Worm (Caenorhabditis elegans) whole organism, young adult: ENCODE results near the gene tag-153.

Experiments
- B0019.2 ChIP-seq: fragments of 200-800 bp; sonication (Bioruptor generic); conservative IDR thresholded peaks from 2 replicates; pipeline ENCODE4 v1.3.6; 2022; ENCODE audit warnings: missing genetic modification reagents, missing genetic modification characterization, missing compliant biosample characterization
- C17E4.6 ChIP-seq: fragments of 200-800 bp; sonication (Bioruptor generic); IDR thresholded peaks from 2 replicates; pipeline ENCODE4 v1.3.6; 2022; ENCODE audit warnings: missing genetic modification reagents, missing genetic modification characterization, missing compliant biosample characterization
- F33H1.4 ChIP-seq: fragments of 200-800 bp; sonication (Bioruptor generic); IDR thresholded peaks from 2 replicates; pipeline ENCODE4 v1.3.6; 2022; ENCODE audit warnings: missing genetic modification reagents, missing genetic modification characterization, missing compliant biosample characterization
- F37B4.10 ChIP-seq: fragments of 200-800 bp; sonication (Bioruptor generic); IDR thresholded peaks from 2 replicates; pipeline ENCODE4 v1.3.6; 2022; ENCODE audit warnings: missing genetic modification characterization, missing compliant biosample characterization
- F52B5.7 ChIP-seq: sonication (generic microtip); optimal IDR thresholded peaks from 2 replicates; lab custom pipeline; 2016; ENCODE audit warnings: mild to moderate bottlenecking, missing genetic modification characterization, missing compliant biosample characterization
- F55B11.4 ChIP-seq: sonication (generic microtip); optimal IDR thresholded peaks from 2 replicates; lab custom pipeline; 2016; ENCODE audit warnings: missing compliant biosample characterization, missing genetic modification characterization, borderline replicate concordance; ENCODE audit not compliant: insufficient read depth
- K12H6.12 ChIP-seq: fragments of 200-800 bp; sonication (Bioruptor generic); optimal IDR thresholded peaks from 2 replicates; lab custom pipeline; 2018; ENCODE audit warnings: mild to moderate bottlenecking, missing genetic modification characterization, missing compliant biosample characterization
- Y67H2A.10 ChIP-seq: fragments of 200-800 bp; sonication (Bioruptor generic); conservative IDR thresholded peaks from 2 replicates; pipeline ENCODE4 v1.3.6; 2022; ENCODE audit warnings: missing genetic modification reagents, missing genetic modification characterization, missing compliant biosample characterization
- Y79H2A.3 ChIP-seq: fragments of 200-800 bp; sonication (Bioruptor generic); conservative IDR thresholded peaks from 2 replicates; pipeline ENCODE4 v1.3.6; 2022; ENCODE audit warnings: missing genetic modification reagents, missing genetic modification characterization, missing compliant biosample characterization
- Y95B8A.8 ChIP-seq: fragments of 200-800 bp; sonication (Bioruptor generic); IDR thresholded peaks from 2 replicates; pipeline ENCODE4 v1.3.6; 2022; ENCODE audit warnings: missing genetic modification reagents, missing genetic modification characterization, missing compliant biosample characterization
- akir-1 ChIP-seq: fragments of 200-800 bp; sonication (Bioruptor generic); optimal IDR thresholded peaks from 2 replicates; lab custom pipeline; 2018; ENCODE audit warnings: mild to moderate bottlenecking, missing genetic modification characterization, moderate library complexity, missing compliant biosample characterization
- ama-1 ChIP-seq, 3 experiments: fragments of 150-350 bp in 1 of 3; sonication (generic microtip) in 2 of 3; optimal IDR thresholded peaks; 2 replicates each; lab custom pipeline; 2014 to 2018; ENCODE audit warnings: missing biosample characterization in 2 of 3, missing genetic modification characterization in 2 of 3, missing genetic modification reagents in 2 of 3
- aptf-3 ChIP-seq: fragments of 200-800 bp; sonication (Bioruptor generic); IDR thresholded peaks from 2 replicates; pipeline ENCODE4 v1.3.6; 2022; ENCODE audit warnings: missing genetic modification characterization, missing compliant biosample characterization
- athp-1 ChIP-seq: sonication (generic microtip); optimal IDR thresholded peaks from 2 replicates; lab custom pipeline; 2017; ENCODE audit warnings: mild to moderate bottlenecking, missing genetic modification characterization, missing compliant biosample characterization
- cebp-1 ChIP-seq, 2 experiments: fragments of 200-800 bp in 1 of 2; sonication (Bioruptor generic) in 1 of 2; sonication (generic microtip) in 1 of 2; IDR thresholded peaks in 1 of 2; optimal IDR thresholded peaks in 1 of 2; 2 replicates each; pipeline versions ENCODE4 v1.3.6 to Lab custom; 2017 to 2022; ENCODE audit warnings: missing compliant biosample characterization in 2 of 2, missing genetic modification characterization in 2 of 2, mild to moderate bottlenecking in 1 of 2, missing genetic modification reagents in 1 of 2, moderate library complexity in 1 of 2
- ceh-58 ChIP-seq: fragments of 200-800 bp; sonication (Bioruptor generic); IDR thresholded peaks from 2 replicates; pipeline ENCODE4 v1.3.6; 2022; ENCODE audit warnings: missing genetic modification characterization, missing compliant biosample characterization
- ceh-79 ChIP-seq: sonication (generic microtip); optimal IDR thresholded peaks from 2 replicates; lab custom pipeline; 2017; ENCODE audit warnings: mild to moderate bottlenecking, missing genetic modification characterization, missing compliant biosample characterization
- dpff-1 ChIP-seq: sonication (generic microtip); optimal IDR thresholded peaks from 2 replicates; lab custom pipeline; 2017; ENCODE audit warnings: mild to moderate bottlenecking, missing genetic modification characterization, missing compliant biosample characterization
- gei-17 ChIP-seq: fragments of 200-800 bp; sonication (Bioruptor generic); optimal IDR thresholded peaks from 2 replicates; lab custom pipeline; 2018; ENCODE audit warnings: mild to moderate bottlenecking, missing genetic modification characterization, missing compliant biosample characterization
- him-1 ChIP-seq: sonication (generic microtip); optimal IDR thresholded peaks from 2 replicates; lab custom pipeline; 2016; ENCODE audit warnings: missing genotype, missing genetic modification reagents, missing genetic modification characterization, missing compliant biosample characterization
- hlh-12 ChIP-seq: sonication (generic microtip); optimal IDR thresholded peaks from 2 replicates; lab custom pipeline; 2016; ENCODE audit warnings: missing genetic modification characterization, missing compliant biosample characterization
- hlh-26 ChIP-seq: fragments of 200-800 bp; sonication (Bioruptor generic); conservative IDR thresholded peaks from 2 replicates; pipeline ENCODE4 v1.3.6; 2022; ENCODE audit warnings: missing genetic modification reagents, missing genetic modification characterization, missing compliant biosample characterization
- hmg-20 ChIP-seq: fragments of 200-800 bp; sonication (Bioruptor generic); IDR thresholded peaks from 2 replicates; pipeline ENCODE4 v1.3.6; 2022; ENCODE audit warnings: missing genetic modification reagents, missing genetic modification characterization, missing compliant biosample characterization
- hsf-1 ChIP-seq: fragments of 200-800 bp; sonication (Bioruptor generic); IDR thresholded peaks from 2 replicates; pipeline ENCODE4 v1.3.6; 2022; ENCODE audit warnings: missing genetic modification reagents, missing genetic modification characterization, missing compliant biosample characterization
- let-607 ChIP-seq, 2 experiments: fragments of 200-800 bp in 1 of 2; sonication (Bioruptor generic) in 1 of 2; sonication (generic microtip) in 1 of 2; optimal IDR thresholded peaks; 2 replicates each; lab custom pipeline; 2016 to 2018; ENCODE audit warnings: mild to moderate bottlenecking in 2 of 2, missing compliant biosample characterization in 2 of 2, missing genetic modification characterization in 2 of 2, moderate library complexity in 2 of 2, missing genotype in 1 of 2
- lin-26 ChIP-seq: fragments of 200-800 bp; sonication (Bioruptor generic); IDR thresholded peaks from 2 replicates; pipeline ENCODE4 v1.3.6; 2022; ENCODE audit warnings: missing genetic modification reagents, missing genetic modification characterization, missing compliant biosample characterization
- lir-1 ChIP-seq: fragments of 200-800 bp; sonication (Bioruptor generic); conservative IDR thresholded peaks from 2 replicates; pipeline ENCODE4 v1.3.6; 2022; ENCODE audit warnings: missing genetic modification reagents, missing genetic modification characterization, missing compliant biosample characterization
- lsl-1 ChIP-seq: fragments of 200-800 bp; sonication (Bioruptor generic); optimal IDR thresholded peaks from 2 replicates; lab custom pipeline; 2018; ENCODE audit warnings: mild to moderate bottlenecking, missing genetic modification characterization, moderate library complexity, missing compliant biosample characterization
- madf-6 ChIP-seq: fragments of 200-800 bp; sonication (Bioruptor generic); IDR thresholded peaks from 2 replicates; pipeline ENCODE4 v1.3.6; 2022; ENCODE audit warnings: missing genetic modification reagents, missing genetic modification characterization, missing compliant biosample characterization
- nfya-1 ChIP-seq: sonication (generic microtip); optimal IDR thresholded peaks from 2 replicates; lab custom pipeline; 2017; ENCODE audit warnings: antibody characterized with exemption, missing compliant biosample characterization, missing genetic modification characterization, borderline replicate concordance; ENCODE audit not compliant: insufficient read depth
- nfya-2 ChIP-seq: fragments of 200-800 bp; sonication (Bioruptor generic); IDR thresholded peaks from 2 replicates; pipeline ENCODE4 v1.3.6; 2022; ENCODE audit warnings: missing genetic modification reagents, missing genetic modification characterization, missing compliant biosample characterization
- nhr-80 ChIP-seq: sonication (generic microtip); optimal IDR thresholded peaks from 2 replicates; lab custom pipeline; 2016; ENCODE audit warnings: missing genetic modification characterization, missing compliant biosample characterization
- pha-4 ChIP-seq: fragments of 150-350 bp; sonication (generic microtip); optimal IDR thresholded peaks from 2 replicates; lab custom pipeline; 2014; ENCODE audit warnings: missing biosample characterization, missing genetic modification reagents, missing genetic modification characterization
- rpc-1 ChIP-seq, 2 experiments: fragments of 150-350 bp in 1 of 2; sonication (generic microtip) in 1 of 2; optimal IDR thresholded peaks; 2 replicates each; lab custom pipeline; 2014 to 2018; ENCODE audit warnings: missing biosample characterization in 1 of 2, missing genetic modification characterization in 1 of 2, missing genetic modification reagents in 1 of 2, missing genotype in 1 of 2
- sdz-38 ChIP-seq: sonication (generic microtip); optimal IDR thresholded peaks from 2 replicates; lab custom pipeline; 2016; ENCODE audit warnings: missing genotype, missing genetic modification characterization, missing compliant biosample characterization
- snpc-4 ChIP-seq, 5 experiments: fragments of 150-350 bp in 1 of 5; sonication (generic microtip) in 4 of 5; optimal IDR thresholded peaks; 2 replicates each; lab custom pipeline; 2014 to 2018; ENCODE audit warnings: missing genetic modification characterization in 5 of 5, missing biosample characterization in 3 of 5, antibody characterized with exemption in 2 of 5, mild to moderate bottlenecking in 2 of 5, missing compliant biosample characterization in 2 of 5, missing genotype in 2 of 5, moderate library complexity in 2 of 5, missing genetic modification reagents in 1 of 5
- somi-1 ChIP-seq: fragments of 200-800 bp; sonication (Bioruptor generic); optimal IDR thresholded peaks from 2 replicates; lab custom pipeline; 2018; ENCODE audit warnings: mild to moderate bottlenecking, missing genetic modification characterization, missing compliant biosample characterization
- tlf-1 ChIP-seq: fragments of 200-800 bp; sonication (Bioruptor generic); optimal IDR thresholded peaks from 2 replicates; lab custom pipeline; 2018; ENCODE audit warnings: mild to moderate bottlenecking, missing genetic modification characterization, missing compliant biosample characterization
- xnd-1 ChIP-seq: sonication (generic microtip); optimal IDR thresholded peaks from 2 replicates; lab custom pipeline; 2016; ENCODE audit warnings: missing genotype, missing genetic modification reagents, missing genetic modification characterization, missing compliant biosample characterization
- ztf-22 ChIP-seq: fragments of 200-800 bp; sonication (Bioruptor generic); optimal IDR thresholded peaks from 2 replicates; lab custom pipeline; 2018; ENCODE audit warnings: mild to moderate bottlenecking, missing genetic modification characterization, moderate library complexity, missing compliant biosample characterization
- ztf-26 ChIP-seq: sonication (generic microtip); optimal IDR thresholded peaks from 2 replicates; lab custom pipeline; 2017; ENCODE audit warnings: missing genetic modification characterization, missing compliant biosample characterization

tag-153 gene

DNA sequence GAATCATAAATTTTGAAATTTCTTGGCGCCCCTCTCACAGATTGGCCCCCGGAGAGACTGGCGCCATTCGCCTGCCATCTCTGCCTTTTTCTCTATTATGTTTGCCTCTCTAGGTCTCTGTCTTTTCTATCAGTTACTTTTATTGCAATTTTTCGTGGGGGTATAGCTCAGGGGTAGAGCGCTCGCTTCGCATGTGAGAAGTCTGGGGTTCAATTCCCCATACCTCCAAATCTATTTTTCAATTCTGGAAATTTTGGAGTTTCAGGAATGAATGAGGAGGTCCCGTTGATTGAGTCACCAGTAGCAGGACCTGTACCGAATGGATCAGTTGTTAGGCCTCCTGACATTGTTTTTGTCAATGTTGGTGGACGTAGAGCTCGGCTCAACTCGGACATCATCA is 4.8 kb upstream of the tag-153 start, which contains the start of gene kvs-3 (continued):
- TF ChIP-seq dpff-1 (tag; lab: Kevin White, UChicago): peak; percentile 44
- peak; percentile 74; the same call in 1 of the 2 replicates for TF ChIP-seq hsf-1
- no peak for TF ChIP-seq aptf-3 (GFP tag; lab: Robert Waterston, UW)
- TF ChIP-seq hlh-26 (GFP tag; lab: Robert Waterston, UW): no peak
- no peak for TF ChIP-seq tlf-1 (GFP tag; lab: Kevin White, UChicago)
- 0 out of 2 replicates have a peak, but pooled peaks have one; percentile 39 for TF ChIP-seq hmg-20 (GFP tag; lab: Robert Waterston, UW)

DNA sequence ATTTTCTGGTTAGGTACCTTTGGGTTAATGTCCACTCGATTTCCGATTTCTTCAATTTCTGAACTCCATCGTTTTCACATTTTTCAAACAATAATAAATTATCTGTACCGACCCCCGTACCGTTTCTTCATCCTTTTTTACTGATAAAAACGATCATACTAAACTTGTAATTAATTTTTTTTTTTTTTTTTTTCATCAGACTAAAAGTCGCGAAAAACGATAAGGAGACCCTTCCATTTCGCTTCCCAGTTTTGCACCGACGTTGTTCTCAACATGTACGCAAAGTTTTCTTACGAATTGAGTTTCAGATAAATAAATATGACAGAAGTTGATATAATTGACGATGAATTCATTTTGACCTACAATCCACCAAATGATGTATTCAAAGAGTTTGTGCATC is 1.7 kb upstream of the tag-153 start, which contains the start of gene F44A2.7:
Gene F44A2.7, plus strand, starts transcription at position 301 of the 400 bp plus-strand sequence.
- no peak for TF ChIP-seq xnd-1
- TF ChIP-seq nhr-80: peak; percentile 33

DNA sequence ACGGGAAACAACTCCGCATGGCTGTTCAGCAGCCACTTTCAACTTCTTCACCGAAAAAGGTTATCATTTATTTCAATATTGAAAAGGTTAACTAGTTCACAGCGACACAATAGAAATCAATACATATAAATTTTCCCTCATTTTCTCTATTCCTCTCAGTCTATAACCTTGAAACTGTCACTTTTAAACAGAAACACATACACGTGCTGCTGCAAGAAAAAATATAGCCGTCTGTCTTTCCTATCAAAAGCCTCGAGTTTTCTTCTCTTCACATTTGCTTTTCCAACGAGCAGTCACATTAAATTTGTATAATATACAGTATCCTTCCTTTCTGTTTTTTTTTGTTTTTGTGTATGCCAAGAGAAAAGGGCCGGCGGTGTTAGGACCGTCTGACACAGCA is 1.3 kb downstream of the tag-153 start:
- no peak for TF ChIP-seq rpc-1 (optimal IDR thresholded peaks at IDR 0.05; lab: Kevin White, UChicago)
- no peak for TF ChIP-seq rpc-1 (tag; optimal IDR thresholded peaks at IDR 0.05; lab: Kevin White, UChicago)
- peak; percentile 54 for TF ChIP-seq nhr-80
- TF ChIP-seq, all 124 proteins: peak for 1

DNA sequence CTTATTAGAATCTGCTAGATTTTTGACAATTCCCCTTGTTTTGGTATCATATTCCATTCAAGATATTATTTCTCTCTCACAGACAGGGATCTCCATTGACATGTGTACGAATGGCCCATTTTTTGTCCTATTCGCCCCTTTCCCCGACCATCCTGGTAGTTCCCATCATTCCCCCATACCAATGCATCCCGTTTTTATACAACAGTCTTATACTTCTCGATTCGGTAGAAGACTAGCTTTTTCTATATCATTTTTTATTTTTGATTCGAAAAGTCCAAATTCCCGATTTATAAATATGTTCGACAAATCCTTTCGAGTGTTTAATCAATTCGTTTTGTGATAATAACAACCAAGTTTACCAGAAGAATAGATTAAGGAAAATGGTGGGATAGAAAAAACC is 4.0 kb downstream of the tag-153 start:
- TF ChIP-seq pha-4 (tag; lab: Kevin White, UChicago): no peak
- TF ChIP-seq F52B5.7 (tag; lab: Kevin White, UChicago): no peak
- TF ChIP-seq C17E4.6 (GFP tag; lab: Robert Waterston, UW): no peak
- no peak for TF ChIP-seq akir-1 (GFP tag; lab: Kevin White, UChicago)
- peak; percentile 55; the same call in 1 of the 2 replicates for TF ChIP-seq lin-26 (GFP tag; lab: Robert Waterston, UW)
- TF ChIP-seq ztf-26 (tag; lab: Kevin White, UChicago): no peak
- TF ChIP-seq ztf-22 (GFP tag; lab: Kevin White, UChicago): no peak
- TF ChIP-seq F55B11.4 (tag; lab: Kevin White, UChicago): no peak
- TF ChIP-seq Y79H2A.3 (GFP tag; lab: Robert Waterston, UW): 0 out of 2 replicates have a peak, but pooled peaks have one; percentile 29
- TF ChIP-seq ceh-79: no peak
- peak; percentile 9 for TF ChIP-seq K12H6.12 (tag; lab: Kevin White, UChicago)
- no peak for TF ChIP-seq gei-17 (GFP tag; lab: Kevin White, UChicago)
- TF ChIP-seq ama-1 (optimal IDR thresholded peaks at IDR 0.05; lab: Kevin White, UChicago): no peak
- TF ChIP-seq ama-1 (GFP tag; optimal IDR thresholded peaks at IDR 0.05; lab: Kevin White, UChicago): peak in 1 of 2 experiments; percentile 4
- TF ChIP-seq sdz-38 (tag; lab: Kevin White, UChicago): no peak
- no peak for TF ChIP-seq Y67H2A.10
- no peak for TF ChIP-seq nfya-2 (GFP tag; lab: Robert Waterston, UW)
- no peak for TF ChIP-seq nfya-1
- TF ChIP-seq Y95B8A.8 (GFP tag; lab: Robert Waterston, UW): no peak
- no peak for TF ChIP-seq F37B4.10 (GFP tag; lab: Robert Waterston, UW)
- TF ChIP-seq cebp-1 (GFP tag; IDR thresholded peaks at IDR 0.05; lab: Robert Waterston, UW): peak; percentile 49; the same call in 1 of the 2 replicates
- peak; percentile 43 for TF ChIP-seq cebp-1 (tag; optimal IDR thresholded peaks at IDR 0.05; lab: Kevin White, UChicago)
- no peak for TF ChIP-seq let-607 (tag; optimal IDR thresholded peaks at IDR 0.05; lab: Kevin White, UChicago)
- TF ChIP-seq hlh-12 (tag; lab: Kevin White, UChicago): no peak
- TF ChIP-seq lir-1: no peak
- no peak for TF ChIP-seq ceh-58 (GFP tag; lab: Robert Waterston, UW)
- peak; percentile 4 for TF ChIP-seq dpff-1 (tag; lab: Kevin White, UChicago)
- no peak for TF ChIP-seq tlf-1 (GFP tag; lab: Kevin White, UChicago)
- peak; percentile 79 for TF ChIP-seq him-1 (tag; lab: Kevin White, UChicago)
- no peak for TF ChIP-seq snpc-4 (GFP tag; optimal IDR thresholded peaks at IDR 0.05; lab: Kevin White, UChicago)
- TF ChIP-seq snpc-4 (tag; optimal IDR thresholded peaks at IDR 0.05; lab: Kevin White, UChicago): peak in 1 of 4 experiments; percentile 13
- TF ChIP-seq somi-1 (GFP tag; lab: Kevin White, UChicago): no peak
- TF ChIP-seq athp-1 (tag; lab: Kevin White, UChicago): peak; percentile 24
- 0 out of 2 replicates have a peak, but pooled peaks have one; percentile 21 for TF ChIP-seq madf-6 (GFP tag; lab: Robert Waterston, UW)
- TF ChIP-seq lsl-1 (GFP tag; lab: Kevin White, UChicago): no peak
- TF ChIP-seq F33H1.4 (GFP tag; lab: Robert Waterston, UW): no peak
- TF ChIP-seq B0019.2 (GFP tag; lab: Robert Waterston, UW): no peak
